Worm (Caenorhabditis elegans) whole organism, early embryonic: ENCODE data around the gene srsx-34.

Experiments used
- F13C5.2 ChIP-seq: sonication (generic microtip); optimal IDR thresholded peaks from 2 replicates; lab custom pipeline; 2017; ENCODE audit warnings: mild to moderate bottlenecking, missing genetic modification characterization, inconsistent platforms, missing compliant biosample characterization
- aly-1 ChIP-seq: sonication (generic microtip); optimal IDR thresholded peaks from 2 replicates; lab custom pipeline; 2016; ENCODE audit warnings: missing genetic modification characterization, missing compliant biosample characterization
- ama-1 ChIP-seq: fragments of 150-350 bp; optimal IDR thresholded peaks from 2 replicates; lab custom pipeline; 2014
- ceh-13 ChIP-seq: fragments of 200-800 bp; sonication (Bioruptor generic); optimal IDR thresholded peaks from 2 replicates; lab custom pipeline; 2018; ENCODE audit warnings: mild to moderate bottlenecking, missing genetic modification characterization, missing compliant biosample characterization
- ceh-36 ChIP-seq: sonication (generic microtip); optimal IDR thresholded peaks from 2 replicates; lab custom pipeline; 2016; ENCODE audit warnings: missing genetic modification characterization, inconsistent platforms, missing compliant biosample characterization
- flt-1 ChIP-seq: fragments of 200-800 bp; sonication (Bioruptor generic); IDR thresholded peaks from 2 replicates; pipeline ENCODE4 v1.3.6; 2022; ENCODE audit warnings: missing genetic modification characterization, missing compliant biosample characterization
- hmbx-1 ChIP-seq: sonication (generic microtip); optimal IDR thresholded peaks from 2 replicates; lab custom pipeline; 2016; ENCODE audit warnings: mild to moderate bottlenecking, missing genetic modification characterization, missing compliant biosample characterization
- hmg-4 ChIP-seq: fragments of 200-800 bp; sonication (Bioruptor generic); optimal IDR thresholded peaks from 2 replicates; lab custom pipeline; 2018; ENCODE audit warnings: mild to moderate bottlenecking, missing genetic modification characterization, missing compliant biosample characterization
- hnd-1 ChIP-seq: sonication (generic microtip); optimal IDR thresholded peaks from 2 replicates; lab custom pipeline; 2016; ENCODE audit warnings: missing genetic modification characterization, missing compliant biosample characterization
- sea-1 ChIP-seq: fragments of 200-800 bp; sonication (Bioruptor generic); conservative IDR thresholded peaks from 2 replicates; pipeline ENCODE4 v1.3.6; 2022; ENCODE audit warnings: missing genetic modification characterization, missing compliant biosample characterization
- tbx-37 ChIP-seq: fragments of 200-800 bp; sonication (Bioruptor generic); conservative IDR thresholded peaks from 2 replicates; pipeline ENCODE4 v1.3.6; 2022; ENCODE audit warnings: missing genetic modification reagents, missing genetic modification characterization, missing compliant biosample characterization
- tra-4 ChIP-seq: sonication (generic microtip); optimal IDR thresholded peaks from 2 replicates; lab custom pipeline; 2017; ENCODE audit warnings: missing genetic modification characterization, missing compliant biosample characterization

DNA sequence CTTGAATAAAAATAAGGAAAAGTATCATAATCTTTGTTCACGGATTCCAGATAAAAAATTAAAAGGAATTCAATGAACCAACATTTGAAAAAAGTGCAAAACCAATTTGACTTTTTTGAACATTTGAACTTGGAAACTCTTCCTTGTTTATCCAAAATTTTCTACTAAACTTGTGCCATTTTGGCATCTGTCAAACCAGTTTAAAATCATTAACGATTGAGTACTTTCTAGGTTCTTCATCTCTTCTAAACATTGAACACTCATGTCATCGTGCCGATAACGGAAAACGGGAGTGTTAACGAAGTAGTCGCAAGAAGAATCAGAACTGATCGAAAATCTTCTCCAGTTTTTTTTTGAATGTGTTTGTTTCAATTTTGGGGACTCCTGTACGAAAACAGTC, 48.5 kb downstream of the srsx-34 start:
- TF ChIP-seq ceh-36 (tag; lab: Kevin White, UChicago) (no peak), ceh-13 (GFP tag; lab: Kevin White, UChicago) (no peak), flt-1 (no peak), aly-1 (tag; lab: Kevin White, UChicago) (no peak), hnd-1 (tag; lab: Kevin White, UChicago) (no peak), ama-1 (lab: Kevin White, UChicago) (no peak), tra-4 (tag; lab: Kevin White, UChicago) (no peak), hmg-4 (GFP tag; lab: Kevin White, UChicago) (no peak), F13C5.2 (tag; lab: Kevin White, UChicago) (no peak), hmbx-1 (tag; lab: Kevin White, UChicago) (no peak), sea-1 (GFP tag; lab: Robert Waterston, UW) (no peak), tbx-37 (GFP tag; lab: Robert Waterston, UW) (no peak)
